Worm (Caenorhabditis elegans) whole organism, L3 larva: ENCODE data around the gene C03B1.13.

Experiments
- R02D3.7 ChIP-seq: fragments of 150-350 bp; optimal IDR thresholded peaks from 2 replicates; lab custom pipeline; 2014; ENCODE audit warnings: missing biosample characterization, missing genetic modification characterization
- ZK546.5 ChIP-seq: sonication (generic microtip); optimal IDR thresholded peaks from 2 replicates; lab custom pipeline; 2017; ENCODE audit warnings: missing biosample characterization, missing genetic modification characterization
- ama-1 ChIP-seq: fragments of 150-350 bp; optimal IDR thresholded peaks from 2 replicates; lab custom pipeline; 2018
- ceh-16 ChIP-seq: sonication (generic microtip); optimal IDR thresholded peaks from 2 replicates; lab custom pipeline; 2017; ENCODE audit warnings: missing biosample characterization, missing genetic modification characterization
- ceh-28 ChIP-seq: fragments of 150-350 bp; optimal IDR thresholded peaks from 2 replicates; lab custom pipeline; 2014; ENCODE audit warnings: missing biosample characterization, missing genetic modification reagents, missing genetic modification characterization
- ceh-82 ChIP-seq: fragments of 150-350 bp; optimal IDR thresholded peaks from 2 replicates; lab custom pipeline; 2014; ENCODE audit warnings: missing biosample characterization, missing genetic modification characterization
- daf-12 ChIP-seq: fragments of 150-350 bp; optimal IDR thresholded peaks from 2 replicates; lab custom pipeline; 2014; ENCODE audit warnings: missing biosample characterization, missing genetic modification reagents, missing genetic modification characterization
- egl-27 ChIP-seq: sonication (generic microtip); optimal IDR thresholded peaks from 4 replicates; lab custom pipeline; 2017; ENCODE audit warnings: missing biosample characterization, missing genetic modification reagents, missing genetic modification characterization
- elt-1 ChIP-seq: fragments of 150-350 bp; optimal IDR thresholded peaks from 2 replicates; lab custom pipeline; 2014; ENCODE audit warnings: missing biosample characterization, missing genetic modification characterization
- elt-2 ChIP-seq: sonication (generic microtip); optimal IDR thresholded peaks from 2 replicates; lab custom pipeline; 2016; ENCODE audit warnings: missing genetic modification reagents, mild to moderate bottlenecking, missing genetic modification characterization, missing compliant biosample characterization
- elt-3 ChIP-seq, 3 experiments: fragments of 150-350 bp in 1 of 3; sonication (generic microtip) in 2 of 3; optimal IDR thresholded peaks; 2 replicates in 2 of 3; 4 replicates in 1 of 3; lab custom pipeline; 2014 to 2017; ENCODE audit warnings: missing biosample characterization in 3 of 3, missing genetic modification characterization in 3 of 3
- eor-1 ChIP-seq, 2 experiments: fragments of 150-350 bp; optimal IDR thresholded peaks; 2 replicates each; lab custom pipeline; 2014 to 2018; ENCODE audit warnings: missing biosample characterization in 2 of 2, missing genetic modification characterization in 2 of 2
- hmg-11 ChIP-seq: sonication (generic microtip); optimal IDR thresholded peaks from 2 replicates; lab custom pipeline; 2016; ENCODE audit warnings: missing genetic modification characterization, missing compliant biosample characterization
- jun-1 ChIP-seq: fragments of 150-350 bp; optimal IDR thresholded peaks from 2 replicates; lab custom pipeline; 2014; ENCODE audit warnings: missing biosample characterization, missing genetic modification reagents, missing genetic modification characterization
- lin-15B ChIP-seq: fragments of 150-350 bp; optimal IDR thresholded peaks from 2 replicates; lab custom pipeline; 2014; ENCODE audit warnings: missing biosample characterization, missing genetic modification characterization
- lin-39 ChIP-seq: fragments of 150-350 bp; optimal IDR thresholded peaks from 2 replicates; lab custom pipeline; 2018; ENCODE audit warnings: missing biosample characterization, missing genetic modification reagents, missing genetic modification characterization
- mdl-1 ChIP-seq: fragments of 150-350 bp; optimal IDR thresholded peaks from 2 replicates; lab custom pipeline; 2014; ENCODE audit warnings: missing biosample characterization, missing genetic modification characterization
- nhr-11 ChIP-seq: fragments of 150-350 bp; optimal IDR thresholded peaks from 2 replicates; lab custom pipeline; 2014; ENCODE audit warnings: missing biosample characterization, missing genetic modification characterization
- nhr-12 ChIP-seq: fragments of 150-350 bp; optimal IDR thresholded peaks from 2 replicates; lab custom pipeline; 2014; ENCODE audit warnings: missing biosample characterization, missing genetic modification characterization
- nhr-23 ChIP-seq: fragments of 150-350 bp; optimal IDR thresholded peaks from 2 replicates; lab custom pipeline; 2014; ENCODE audit warnings: missing biosample characterization, missing genetic modification reagents, missing genetic modification characterization
- nhr-237 ChIP-seq: fragments of 150-350 bp; optimal IDR thresholded peaks from 2 replicates; lab custom pipeline; 2014; ENCODE audit warnings: missing biosample characterization, missing genetic modification characterization
- nhr-25 ChIP-seq: sonication (generic microtip); optimal IDR thresholded peaks from 2 replicates; lab custom pipeline; 2017; ENCODE audit warnings: missing biosample characterization, missing genetic modification characterization
- nhr-28 ChIP-seq: fragments of 150-350 bp; optimal IDR thresholded peaks from 2 replicates; lab custom pipeline; 2014; ENCODE audit warnings: missing biosample characterization, missing genetic modification characterization
- nhr-43 ChIP-seq: sonication (generic microtip); optimal IDR thresholded peaks from 2 replicates; lab custom pipeline; 2016; ENCODE audit warnings: mild to moderate bottlenecking, missing genetic modification characterization, missing compliant biosample characterization; ENCODE audit not compliant: poor library complexity, severe bottlenecking
- nhr-67 ChIP-seq: fragments of 150-350 bp; optimal IDR thresholded peaks from 2 replicates; lab custom pipeline; 2014; ENCODE audit warnings: missing biosample characterization, missing genetic modification characterization
- nhr-76 ChIP-seq: fragments of 150-350 bp; sonication (generic microtip); optimal IDR thresholded peaks from 5 replicates; lab custom pipeline; 2014; ENCODE audit warnings: missing biosample characterization, missing genetic modification characterization
- nhr-77 ChIP-seq: fragments of 150-350 bp; optimal IDR thresholded peaks from 2 replicates; lab custom pipeline; 2014; ENCODE audit warnings: missing biosample characterization, missing genetic modification characterization
- pha-4 ChIP-seq: fragments of 150-350 bp; optimal IDR thresholded peaks from 2 replicates; lab custom pipeline; 2014; ENCODE audit warnings: missing biosample characterization, missing genetic modification reagents, missing genetic modification characterization
- pqm-1 ChIP-seq: fragments of 150-350 bp; optimal IDR thresholded peaks from 2 replicates; lab custom pipeline; 2017; ENCODE audit warnings: missing biosample characterization, missing genetic modification characterization, inconsistent platforms
- sea-2 ChIP-seq: fragments of 150-350 bp; sonication (generic microtip); optimal IDR thresholded peaks from 4 replicates; lab custom pipeline; 2014; ENCODE audit warnings: missing biosample characterization, missing genetic modification reagents, missing genetic modification characterization
- snpc-4 ChIP-seq: fragments of 150-350 bp; optimal IDR thresholded peaks from 2 replicates; lab custom pipeline; 2014; ENCODE audit warnings: missing biosample characterization, missing genetic modification characterization
- unc-39 ChIP-seq: sonication (generic microtip); optimal IDR thresholded peaks from 4 replicates; lab custom pipeline; 2017; ENCODE audit warnings: missing biosample characterization, missing genetic modification characterization
- unc-62 ChIP-seq: fragments of 150-350 bp; sonication (generic microtip); optimal IDR thresholded peaks from 4 replicates; lab custom pipeline; 2014; ENCODE audit warnings: missing biosample characterization, missing genetic modification reagents, missing genetic modification characterization
- zag-1 ChIP-seq: fragments of 150-350 bp; optimal IDR thresholded peaks from 2 replicates; lab custom pipeline; 2014; ENCODE audit warnings: missing biosample characterization, missing genetic modification characterization
- ztf-11 ChIP-seq: fragments of 150-350 bp; optimal IDR thresholded peaks from 2 replicates; lab custom pipeline; 2014; ENCODE audit warnings: missing biosample characterization, missing genetic modification characterization
- ztf-4 ChIP-seq: fragments of 150-350 bp; optimal IDR thresholded peaks from 2 replicates; lab custom pipeline; 2014; ENCODE audit warnings: missing biosample characterization, missing genetic modification characterization

The C03B1.13 gene

DNA sequence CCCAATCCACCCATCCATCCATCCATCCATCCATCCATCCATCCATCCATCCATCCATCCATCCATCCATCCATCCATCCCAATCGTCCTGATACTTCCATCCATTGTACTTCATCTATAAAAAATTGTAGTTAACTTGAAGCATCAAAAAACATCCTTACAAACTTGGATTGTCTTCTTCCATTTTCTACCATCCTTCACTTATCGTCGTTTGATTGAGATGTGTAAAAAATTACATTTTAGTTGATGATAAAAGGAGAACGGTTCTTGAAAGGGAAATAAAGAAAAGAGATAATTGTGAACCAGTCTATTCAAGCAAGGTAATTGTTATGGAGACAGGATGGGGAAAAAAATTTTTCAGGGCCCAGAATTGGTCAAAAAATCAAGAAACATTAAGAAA, 19.9 kb upstream of the C03B1.13 start, which contains the start of gene C03B1.10:
C03B1.10 (minus strand) TSS at position 101 of the 400 bp plus-strand sequence.
- TF ChIP-seq ceh-16 (tag; lab: Kevin White, UChicago): no peak
- TF ChIP-seq egl-27: no peak
- TF ChIP-seq nhr-28: no peak
- no peak for TF ChIP-seq unc-62
- TF ChIP-seq nhr-12 (tag; lab: Kevin White, UChicago): no peak
- no peak for TF ChIP-seq hmg-11
- TF ChIP-seq elt-1: no peak
- TF ChIP-seq ztf-11 (tag; lab: Kevin White, UChicago): no peak
- no peak for TF ChIP-seq ztf-4 (tag; lab: Kevin White, UChicago)
- TF ChIP-seq sea-2 (GFP tag; lab: Kevin White, UChicago): no peak
- TF ChIP-seq pqm-1 (tag; lab: Kevin White, UChicago): no peak
- TF ChIP-seq nhr-43 (tag; lab: Kevin White, UChicago): no peak
- no peak for TF ChIP-seq elt-2 (tag; lab: Kevin White, UChicago)
- no peak for TF ChIP-seq jun-1
- no peak for TF ChIP-seq daf-12 (tag; lab: Kevin White, UChicago)
- no peak for TF ChIP-seq ceh-28 (tag; lab: Kevin White, UChicago)
- TF ChIP-seq pha-4 (tag; lab: Kevin White, UChicago): no peak

DNA sequence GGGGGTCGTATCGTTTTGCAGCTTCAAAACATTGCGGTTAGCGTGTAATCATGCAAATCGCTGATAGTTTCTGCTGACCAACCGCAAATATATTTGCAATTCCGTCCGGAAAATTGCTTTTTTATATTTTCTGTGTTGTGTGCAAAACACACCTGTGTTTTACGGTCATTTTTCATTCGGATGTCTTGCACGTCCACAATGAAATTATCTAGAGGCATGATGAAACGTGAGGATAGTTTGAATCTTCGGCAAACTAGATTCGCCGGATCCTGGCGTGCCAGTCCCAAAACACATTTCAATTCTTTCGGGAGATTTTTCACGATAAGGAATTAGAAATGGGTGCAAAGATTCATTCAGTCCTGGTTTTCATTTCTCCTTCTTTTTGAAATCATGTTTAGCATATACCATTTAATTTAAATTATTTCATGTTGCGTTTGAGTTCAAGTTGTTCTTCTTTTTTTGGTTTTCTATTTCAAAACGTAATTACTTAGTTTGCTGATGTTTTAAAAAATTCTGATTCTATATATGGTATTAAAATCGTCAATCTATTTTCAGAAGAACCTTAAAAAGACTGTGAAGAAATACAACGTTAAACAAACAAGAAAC, 17.3 kb upstream of the C03B1.13 start, which contains the start of gene C03B1.5:
C03B1.5 (plus strand) TSS at position 556 of the 606 bp plus-strand sequence.
- no peak for TF ChIP-seq elt-3 (tag; optimal IDR thresholded peaks at IDR 0.05; lab: Kevin White, UChicago)
- TF ChIP-seq zag-1 (tag; lab: Kevin White, UChicago): no peak
- TF ChIP-seq nhr-237 (tag; lab: Kevin White, UChicago): no peak
- no peak for TF ChIP-seq elt-1
- no peak for TF ChIP-seq ztf-11 (tag; lab: Kevin White, UChicago)
- TF ChIP-seq mdl-1 (tag; lab: Kevin White, UChicago): no peak
- no peak for TF ChIP-seq nhr-77 (tag; lab: Kevin White, UChicago)
- no peak for TF ChIP-seq eor-1 (tag; optimal IDR thresholded peaks at IDR 0.05; lab: Kevin White, UChicago)

DNA sequence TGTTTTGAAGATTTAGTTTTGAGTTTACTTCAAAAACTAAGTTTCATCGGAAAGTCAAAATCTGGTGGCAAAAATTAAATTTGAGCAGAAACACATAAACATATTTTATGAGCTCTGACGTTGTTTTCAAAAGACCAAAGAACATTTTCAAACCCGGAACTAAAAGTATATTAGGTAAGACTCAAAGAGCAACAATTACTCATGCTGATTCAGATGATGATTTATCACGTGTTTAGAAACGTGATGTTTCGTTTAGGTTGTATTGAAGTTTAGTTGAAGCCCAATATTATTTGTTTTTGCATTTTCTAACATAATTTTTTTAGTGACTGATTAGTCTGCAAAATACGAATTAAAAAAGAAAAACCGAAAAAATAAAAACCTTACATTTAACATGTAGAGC, 15.9 kb upstream of the C03B1.13 start:
- TF ChIP-seq elt-1: no peak
- no peak for TF ChIP-seq nhr-77 (tag; lab: Kevin White, UChicago)
- TF ChIP-seq lin-15B (tag; lab: Kevin White, UChicago): no peak
- peak; percentile 45 for TF ChIP-seq pqm-1 (tag; lab: Kevin White, UChicago)

DNA sequence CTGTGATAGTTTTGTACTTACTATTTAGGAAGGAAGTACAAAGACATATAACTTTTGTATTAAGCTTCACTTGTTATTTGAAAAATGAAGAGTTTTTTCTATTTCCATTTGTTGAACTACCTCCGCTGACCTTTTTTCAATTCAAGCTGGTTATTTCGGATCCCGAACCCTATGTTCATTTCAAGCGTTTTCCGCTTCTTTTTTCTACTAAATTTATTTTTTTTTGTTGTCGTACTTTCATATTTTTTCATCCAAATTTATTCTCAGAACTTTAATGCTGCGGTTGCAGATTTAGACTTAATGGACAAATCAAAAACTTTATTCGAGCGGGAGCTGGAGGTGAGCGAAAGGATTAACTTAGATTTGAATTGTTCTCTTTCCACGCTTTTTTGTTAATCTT, 12.2 kb upstream of the C03B1.13 start, which contains the start of gene C03B1.6:
C03B1.6 (plus strand) TSS at position 301 of the 400 bp plus-strand sequence.
- TF ChIP-seq ceh-28 (tag; lab: Kevin White, UChicago) (no peak), ceh-82 (no peak), nhr-76 (tag; lab: Kevin White, UChicago) (no peak), unc-62 (no peak), unc-39 (tag; lab: Kevin White, UChicago) (no peak), nhr-67 (tag; lab: Kevin White, UChicago) (no peak), R02D3.7 (tag; lab: Kevin White, UChicago) (no peak), hmg-11 (no peak)

DNA sequence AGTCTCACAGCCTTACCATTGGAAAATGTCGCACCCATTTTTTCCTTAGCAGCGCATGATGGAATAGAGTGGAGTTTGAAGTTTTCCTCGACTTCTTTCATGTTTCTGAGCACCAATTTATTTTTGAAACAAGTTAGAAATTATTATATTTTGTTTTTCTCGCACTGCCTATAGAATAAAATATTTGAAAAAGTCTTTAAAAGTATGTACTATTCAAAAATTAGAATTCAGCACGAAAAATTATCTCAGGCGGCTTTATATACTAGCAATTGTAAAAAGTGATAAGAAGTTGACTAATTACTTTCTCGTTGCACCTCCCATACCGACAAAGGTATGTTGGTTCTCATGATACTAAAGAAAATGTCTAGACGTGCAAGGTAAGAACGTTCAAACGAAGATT, 9.2 kb upstream of the C03B1.13 start, which contains the start of gene C03B1.9:
C03B1.9 (minus strand) TSS at position 101 of the 400 bp plus-strand sequence.
- no peak for TF ChIP-seq ztf-4 (tag; lab: Kevin White, UChicago)
- no peak for TF ChIP-seq pqm-1 (tag; lab: Kevin White, UChicago)
- TF ChIP-seq ceh-16 (tag; lab: Kevin White, UChicago): no peak
- TF ChIP-seq nhr-77 (tag; lab: Kevin White, UChicago): no peak
- TF ChIP-seq nhr-28: no peak
- TF ChIP-seq zag-1 (tag; lab: Kevin White, UChicago): no peak
- TF ChIP-seq jun-1: no peak
- TF ChIP-seq mdl-1 (tag; lab: Kevin White, UChicago): no peak
- TF ChIP-seq nhr-11 (tag; lab: Kevin White, UChicago): no peak
- no peak for TF ChIP-seq egl-27
- TF ChIP-seq snpc-4 (tag; lab: Kevin White, UChicago): no peak
- TF ChIP-seq nhr-23: no peak
- no peak for TF ChIP-seq lin-39 (tag; lab: Kevin White, UChicago)
- no peak for TF ChIP-seq nhr-25 (tag; lab: Kevin White, UChicago)
- TF ChIP-seq ZK546.5 (tag; lab: Kevin White, UChicago): no peak
- TF ChIP-seq ama-1: no peak
